Fruit fly (Drosophila melanogaster) whole organism, embryonic: ENCODE measurements around the gene Hsp83.
A peak's percentile ranks its signal among the peaks of the same experiment; 100 is the strongest.

Source experiments
- Antp ChIP-seq: fragments of 200-800 bp; sonication (Bioruptor generic); optimal IDR thresholded peaks from 3 replicates; lab custom pipeline; 2016; ENCODE audit warnings: missing biosample characterization, missing genetic modification characterization
- Atf6 ChIP-seq: fragments of 200-800 bp; sonication (Bioruptor generic); IDR thresholded peaks from 2 replicates; pipeline ENCODE4 v1.3.6; 2022; ENCODE audit warnings: missing biosample characterization, missing genetic modification characterization
- CG1024 ChIP-seq: fragments of 200-800 bp; sonication (Bioruptor generic); IDR thresholded peaks from 2 replicates; pipeline ENCODE4 v1.3.6; 2022; ENCODE audit warnings: missing biosample characterization, missing genetic modification characterization
- CG11560 ChIP-seq: fragments of 200-800 bp; sonication (Bioruptor generic); IDR thresholded peaks from 3 replicates; pipeline ENCODE4 v1.3.6; 2022; ENCODE audit warnings: missing biosample characterization, missing genetic modification characterization
- CG15514 ChIP-seq: fragments of 200-800 bp; sonication (Bioruptor generic); optimal IDR thresholded peaks from 3 replicates; lab custom pipeline; 2017; ENCODE audit warnings: missing biosample characterization, missing genetic modification characterization, mild to moderate bottlenecking, moderate library complexity, missing genetic modification reagents
- CG17802 ChIP-seq: fragments of 200-800 bp; sonication (Bioruptor generic); optimal IDR thresholded peaks from 2 replicates; lab custom pipeline; 2018; ENCODE audit warnings: missing biosample characterization, mild to moderate bottlenecking, missing genetic modification characterization, moderate library complexity
- CG2202 ChIP-seq: fragments of 200-800 bp; sonication (Bioruptor generic); optimal IDR thresholded peaks from 2 replicates; lab custom pipeline; 2018; ENCODE audit warnings: missing biosample characterization, mild to moderate bottlenecking, missing genetic modification characterization
- CG2875 ChIP-seq: fragments of 200-800 bp; sonication (Bioruptor generic); optimal IDR thresholded peaks from 2 replicates; lab custom pipeline; 2017; ENCODE audit warnings: missing biosample characterization, mild to moderate bottlenecking, missing genetic modification characterization, missing genetic modification reagents
- CG31365 ChIP-seq: fragments of 200-800 bp; sonication (Bioruptor generic); optimal IDR thresholded peaks from 2 replicates; lab custom pipeline; 2018; ENCODE audit warnings: missing biosample characterization, mild to moderate bottlenecking, missing genetic modification characterization
- CG8765 ChIP-seq: fragments of 200-800 bp; sonication (Bioruptor generic); IDR thresholded peaks from 2 replicates; pipeline ENCODE4 v1.3.6; 2022; ENCODE audit warnings: missing biosample characterization, missing genetic modification characterization
- CG8944 ChIP-seq: fragments of 200-800 bp; sonication (Bioruptor generic); optimal IDR thresholded peaks from 3 replicates; lab custom pipeline; 2016; ENCODE audit warnings: missing biosample characterization, missing genetic modification characterization
- CHES-1-like ChIP-seq: fragments of 200-800 bp; sonication (Bioruptor generic); optimal IDR thresholded peaks from 2 replicates; lab custom pipeline; 2016; ENCODE audit warnings: missing biosample characterization, missing genetic modification characterization
- Camta ChIP-seq: fragments of 200-800 bp; sonication (Bioruptor generic); optimal IDR thresholded peaks from 2 replicates; lab custom pipeline; 2016; ENCODE audit warnings: missing biosample characterization, missing genetic modification characterization
- Dad ChIP-seq: fragments of 200-800 bp; sonication (Bioruptor generic); optimal IDR thresholded peaks from 3 replicates; lab custom pipeline; 2016; ENCODE audit warnings: missing biosample characterization, missing genetic modification characterization
- Dip2 ChIP-seq: fragments of 200-800 bp; sonication (Bioruptor generic); IDR thresholded peaks from 2 replicates; pipeline ENCODE4 v1.3.6; 2022; ENCODE audit warnings: missing biosample characterization, missing genetic modification characterization
- Dip3 ChIP-seq: fragments of 200-800 bp; sonication (Bioruptor generic); optimal IDR thresholded peaks from 3 replicates; lab custom pipeline; 2016; ENCODE audit warnings: missing biosample characterization, missing genetic modification characterization
- Dref ChIP-seq: fragments of 200-800 bp; sonication (Bioruptor generic); IDR thresholded peaks from 2 replicates; pipeline ENCODE4 v1.3.6; 2022; ENCODE audit warnings: missing biosample characterization, missing genetic modification characterization
- Elba2 ChIP-seq: fragments of 200-800 bp; sonication (Bioruptor generic); optimal IDR thresholded peaks from 3 replicates; lab custom pipeline; 2016; ENCODE audit warnings: missing biosample characterization, missing genetic modification characterization
- Fer3 ChIP-seq: fragments of 200-800 bp; sonication (Bioruptor generic); optimal IDR thresholded peaks from 2 replicates; lab custom pipeline; 2018; ENCODE audit warnings: missing biosample characterization, mild to moderate bottlenecking, missing genetic modification characterization, moderate library complexity
- Lhr ChIP-seq: fragments of 200-800 bp; sonication (Bioruptor generic); optimal IDR thresholded peaks from 3 replicates; lab custom pipeline; 2017; ENCODE audit warnings: mild to moderate bottlenecking, missing biosample characterization, missing genetic modification reagents, missing genetic modification characterization
- Lpt ChIP-seq: fragments of >200 bp; optimal IDR thresholded peaks from 2 replicates; lab custom pipeline; 2018; ENCODE audit warnings: missing biosample characterization, missing genetic modification characterization
- Mes4 ChIP-seq: fragments of 200-800 bp; sonication (Bioruptor generic); optimal IDR thresholded peaks from 2 replicates; lab custom pipeline; 2016; ENCODE audit warnings: missing biosample characterization, missing genetic modification characterization
- NfI ChIP-seq: fragments of 200-800 bp; sonication (Bioruptor generic); optimal IDR thresholded peaks from 3 replicates; lab custom pipeline; 2018; ENCODE audit warnings: missing biosample characterization, mild to moderate bottlenecking, missing genetic modification characterization, moderate library complexity
- Trl ChIP-seq, 3 experiments: fragments of >200 bp in 2 of 3; fragments of 200-800 bp in 1 of 3; sonication (Bioruptor generic) in 1 of 3; optimal IDR thresholded peaks; 2 replicates in 1 of 3; 3 replicates in 2 of 3; lab custom pipeline; 2016 to 2017; ENCODE audit warnings: missing biosample characterization in 1 of 3, missing genetic modification characterization in 1 of 3
- amos ChIP-seq: fragments of 200-800 bp; sonication (Bioruptor generic); IDR thresholded peaks from 2 replicates; pipeline ENCODE4 v1.3.6; 2022; ENCODE audit warnings: missing biosample characterization, missing genetic modification characterization; ENCODE audit not compliant: partially characterized antibody
- ato ChIP-seq: fragments of 200-800 bp; sonication (Bioruptor generic); IDR thresholded peaks from 2 replicates; pipeline ENCODE4 v1.3.6; 2022; ENCODE audit warnings: missing biosample characterization, missing genetic modification characterization; ENCODE audit not compliant: partially characterized antibody
- bbx ChIP-seq: fragments of 200-800 bp; sonication (Bioruptor generic); IDR thresholded peaks from 2 replicates; pipeline ENCODE4 v1.3.6; 2022; ENCODE audit warnings: missing biosample characterization, missing genetic modification characterization; ENCODE audit not compliant: partially characterized antibody
- cg ChIP-seq: fragments of 200-800 bp; sonication (Bioruptor generic); optimal IDR thresholded peaks from 3 replicates; lab custom pipeline; 2019; ENCODE audit warnings: missing biosample characterization, mild to moderate bottlenecking, missing genetic modification characterization, moderate library complexity
- chinmo ChIP-seq: fragments of 200-800 bp; sonication (Bioruptor generic); IDR thresholded peaks from 4 replicates; pipeline ENCODE4 v1.3.6; 2022; ENCODE audit warnings: missing biosample characterization, missing genetic modification characterization; ENCODE audit not compliant: partially characterized antibody
- chn ChIP-seq: fragments of 200-800 bp; sonication (Bioruptor generic); optimal IDR thresholded peaks from 2 replicates; lab custom pipeline; 2016; ENCODE audit warnings: missing biosample characterization, missing genetic modification characterization
- crol ChIP-seq: fragments of 200-800 bp; sonication (Bioruptor generic); IDR thresholded peaks from 2 replicates; pipeline ENCODE4 v1.3.6; 2022; ENCODE audit warnings: missing biosample characterization, missing genetic modification characterization
- dpn ChIP-seq, 2 experiments: fragments of 200-800 bp; sonication (Bioruptor generic); optimal IDR thresholded peaks; 3 replicates each; lab custom pipeline; 2016; ENCODE audit warnings: missing biosample characterization in 2 of 2, missing genetic modification characterization in 2 of 2
- eyg ChIP-seq: fragments of 200-800 bp; sonication (Bioruptor generic); optimal IDR thresholded peaks from 3 replicates; lab custom pipeline; 2016; ENCODE audit warnings: missing biosample characterization, missing genetic modification characterization
- gem ChIP-seq: fragments of 200-800 bp; sonication (Bioruptor generic); optimal IDR thresholded peaks from 2 replicates; lab custom pipeline; 2019; ENCODE audit warnings: missing biosample characterization, mild to moderate bottlenecking, missing genetic modification characterization, moderate library complexity
- lab ChIP-seq: fragments of 200-800 bp; sonication (Bioruptor generic); optimal IDR thresholded peaks from 3 replicates; lab custom pipeline; 2017; ENCODE audit warnings: missing biosample characterization, missing genetic modification characterization, mild to moderate bottlenecking, moderate library complexity, missing genetic modification reagents
- luna ChIP-seq: fragments of 200-800 bp; sonication (Bioruptor generic); optimal IDR thresholded peaks from 2 replicates; lab custom pipeline; 2016; ENCODE audit warnings: missing biosample characterization, missing genetic modification characterization
- odd ChIP-seq: fragments of 200-800 bp; sonication (Bioruptor generic); optimal IDR thresholded peaks from 2 replicates; lab custom pipeline; 2017; ENCODE audit warnings: missing biosample characterization, mild to moderate bottlenecking, missing genetic modification characterization
- otp ChIP-seq: fragments of 200-800 bp; sonication (Bioruptor generic); IDR thresholded peaks from 3 replicates; pipeline ENCODE4, ENCODE4 v1.3.6; 2022; ENCODE audit warnings: missing biosample characterization, missing genetic modification characterization
- phol ChIP-seq: fragments of 200-800 bp; sonication (Bioruptor generic); optimal IDR thresholded peaks from 3 replicates; lab custom pipeline; 2018; ENCODE audit warnings: missing biosample characterization, mild to moderate bottlenecking, missing genetic modification characterization, moderate library complexity
- pita ChIP-seq: fragments of 200-800 bp; sonication (Bioruptor generic); optimal IDR thresholded peaks from 2 replicates; lab custom pipeline; 2017; ENCODE audit warnings: missing biosample characterization, mild to moderate bottlenecking, missing genetic modification characterization
- repo ChIP-seq: fragments of 200-800 bp; sonication (Bioruptor generic); optimal IDR thresholded peaks from 2 replicates; lab custom pipeline; 2016; ENCODE audit warnings: missing biosample characterization, missing genetic modification characterization
- sc ChIP-seq, 3 experiments: fragments of >200 bp in 2 of 3; fragments of 200-800 bp in 1 of 3; sonication (Bioruptor generic) in 1 of 3; optimal IDR thresholded peaks; 2 replicates in 2 of 3; 3 replicates in 1 of 3; lab custom pipeline; 2017; ENCODE audit warnings: mild to moderate bottlenecking in 1 of 3, missing biosample characterization in 1 of 3, missing genetic modification characterization in 1 of 3, missing genetic modification reagents in 1 of 3
- so ChIP-seq: fragments of 200-800 bp; sonication (Bioruptor generic); IDR thresholded peaks from 3 replicates; pipeline ENCODE4 v1.3.6; 2022; ENCODE audit warnings: missing biosample characterization, missing genetic modification characterization
- stwl ChIP-seq: fragments of 200-800 bp; sonication (Bioruptor generic); optimal IDR thresholded peaks from 3 replicates; lab custom pipeline; 2018; ENCODE audit warnings: missing biosample characterization, mild to moderate bottlenecking, missing genetic modification characterization, moderate library complexity
- sug ChIP-seq: fragments of 200-800 bp; optimal IDR thresholded peaks from 2 replicates; lab custom pipeline; 2019; ENCODE audit warnings: missing biosample characterization, mild to moderate bottlenecking, missing genetic modification characterization, moderate library complexity
- trem ChIP-seq: fragments of 200-800 bp; optimal IDR thresholded peaks from 3 replicates; lab custom pipeline; 2019; ENCODE audit warnings: missing biosample characterization, mild to moderate bottlenecking, missing genetic modification characterization, moderate library complexity
- vvl ChIP-seq: fragments of 200-800 bp; sonication (Bioruptor generic); IDR thresholded peaks from 2 replicates; pipeline ENCODE4 v1.3.6; 2022; ENCODE audit warnings: missing biosample characterization, missing genetic modification characterization
- z ChIP-seq: fragments of 200-800 bp; sonication (Bioruptor generic); IDR thresholded peaks from 3 replicates; pipeline ENCODE4 v1.3.6; 2022; ENCODE audit warnings: missing biosample characterization, missing genetic modification characterization

The Hsp83 gene

dm6 chr3L:3239033-3239752 lies 46.4 kb downstream of the Hsp83 start, which contains the start of gene CG17746 (continued):
- TF ChIP-seq Dip2 (GFP tag; lab: Robert Waterston, UW) (no peak), Atf6 (GFP tag; lab: Robert Waterston, UW) (no peak), crol (GFP tag; lab: Robert Waterston, UW) (no peak), Lhr (GFP tag; lab: Kevin White, UChicago) (peak; percentile 92), z (no peak), CG17802 (tag; lab: Kevin White, UChicago) (peak; percentile 50), bbx (peak; percentile 54), Lpt (GFP tag; lab: Kevin White, UChicago) (no peak), otp (no peak), CG2202 (tag; lab: Kevin White, UChicago) (no peak), CG8944 (GFP tag; lab: Kevin White, UChicago) (peak; percentile 50), Dad (GFP tag; lab: Kevin White, UChicago) (peak; percentile 41), luna (GFP tag; lab: Kevin White, UChicago) (no peak), Dip3 (GFP tag; lab: Kevin White, UChicago) (peak; percentile 50), CG1024 (GFP tag; lab: Robert Waterston, UW) (no peak), cg (GFP tag; lab: Kevin White, UChicago) (no peak), amos (GFP tag; lab: Robert Waterston, UW) (peak; percentile 64; the same call in 1 of the 2 replicates), Dref (GFP tag; lab: Robert Waterston, UW) (peak; percentile 45; the same call in 1 of the 2 replicates), Fer3 (tag; lab: Kevin White, UChicago) (no peak), Antp (GFP tag; lab: Kevin White, UChicago) (peak; percentile 34), Mes4 (GFP tag; lab: Kevin White, UChicago) (peak; percentile 5), chinmo (GFP tag; lab: Robert Waterston, UW) (0 out of 4 replicates have a peak, but pooled peaks have one; percentile 54), phol (tag; lab: Kevin White, UChicago) (peak; percentile 55), NfI (GFP tag; lab: Kevin White, UChicago) (peak; percentile 9), Camta (GFP tag; lab: Kevin White, UChicago) (peak; percentile 48), pita (GFP tag; lab: Kevin White, UChicago) (peak; percentile 66), so (no peak), sc (optimal IDR thresholded peaks at IDR 0.05; lab: Kevin White, UChicago) (no peak), sc (GFP tag; optimal IDR thresholded peaks at IDR 0.05; lab: Kevin White, UChicago) (no peak), CG8765 (GFP tag; lab: Robert Waterston, UW) (no peak), ato (GFP tag; lab: Robert Waterston, UW) (peak; percentile 50; the same call in 1 of the 2 replicates), dpn (GFP tag; optimal IDR thresholded peaks at IDR 0.05; lab: Kevin White, UChicago) (peak; percentile 43 to 61), chn (GFP tag; lab: Kevin White, UChicago) (peak; percentile 21), CG31365 (tag; lab: Kevin White, UChicago) (peak; percentile 35), sug (peak; percentile 23), CG11560 (tag; lab: Robert Waterston, UW) (no peak), repo (GFP tag; lab: Kevin White, UChicago) (peak; percentile 32), vvl (peak; percentile 52), gem (tag; lab: Kevin White, UChicago) (no peak), CHES-1-like (GFP tag; lab: Kevin White, UChicago) (peak; percentile 79), Elba2 (GFP tag; lab: Kevin White, UChicago) (no peak), stwl (tag; lab: Kevin White, UChicago) (peak; percentile 100), odd (GFP tag; lab: Kevin White, UChicago) (no peak), CG2875 (no peak), Trl (optimal IDR thresholded peaks at IDR 0.05; lab: Kevin White, UChicago) (peak in 1 of 2 experiments; percentile 10), Trl (GFP tag; optimal IDR thresholded peaks at IDR 0.05; lab: Kevin White, UChicago) (peak; percentile 38), eyg (no peak), CG15514 (GFP tag; lab: Kevin White, UChicago) (peak; percentile 86), lab (peak; percentile 40), trem (tag; lab: Kevin White, UChicago) (peak; percentile 87)
